Worm (Caenorhabditis elegans): ENCODE measurements around the gene F13A7.12.

Gene F13A7.12

ce11 chrV:16435510-16435909, 39.7 kb downstream of the F13A7.12 start, which contains the start of the genes F26D2.13 and F26D2.14:
Gene F26D2.13, minus strand, starts transcription at chrV:16435610.
Gene F26D2.14, plus strand, starts transcription at chrV:16435855.
- no peak for TF ChIP-seq fkh-3 (tag; optimal IDR thresholded peaks at IDR 0.05)
- TF ChIP-seq F33H1.4 (GFP tag; IDR thresholded peaks at IDR 0.05): no peak

ce11 chrV:16437546-16437945, 41.7 kb downstream of the F13A7.12 start, which contains the start of gene F26D2.15:
Gene F26D2.15, plus strand, starts transcription at chrV:16437846.
- TF ChIP-seq K12H6.12 (tag; optimal IDR thresholded peaks at IDR 0.05) (no peak), F49E8.2 (tag; optimal IDR thresholded peaks at IDR 0.05; ENCODE audit: insufficient read depth) (no peak), madf-6 (GFP tag; IDR thresholded peaks at IDR 0.05) (no peak), ceh-91 (GFP tag; IDR thresholded peaks at IDR 0.05) (no peak), nfya-1 (tag; optimal IDR thresholded peaks at IDR 0.05; ENCODE audit: borderline replicate concordance, insufficient read depth) (no peak), bed-1 (GFP tag; IDR thresholded peaks at IDR 0.05) (no peak), ztf-25 (GFP tag; IDR thresholded peaks at IDR 0.05) (no peak), sdz-38 (tag; optimal IDR thresholded peaks at IDR 0.05) (no peak), him-1 (tag; optimal IDR thresholded peaks at IDR 0.05) (no peak), F57C9.4 (tag; optimal IDR thresholded peaks at IDR 0.05) (no peak)

- no peak for TF ChIP-seq Y67H2A.10 (GFP tag; conservative IDR thresholded peaks at IDR 0.05)
- no peak for TF ChIP-seq cebp-2 (GFP tag; IDR thresholded peaks at IDR 0.05)
- TF ChIP-seq ets-4 (GFP tag; optimal IDR thresholded peaks at IDR 0.05): no peak
- TF ChIP-seq B0035.1 (tag; optimal IDR thresholded peaks at IDR 0.05): no peak
- TF ChIP-seq lsy-27 (tag; optimal IDR thresholded peaks at IDR 0.05; ENCODE audit: borderline replicate concordance, insufficient read depth): no peak
- no peak for TF ChIP-seq ceh-40 (GFP tag; IDR thresholded peaks at IDR 0.05)
- TF ChIP-seq ceh-27 (GFP tag; optimal IDR thresholded peaks at IDR 0.05): no peak
Observed at ce11 chrV:16443626-16444025, 47.8 kb downstream of the F13A7.12 start, which contains the start of gene srh-141. Gene srh-141, plus strand, starts transcription at chrV:16443926.

ce11 chrV:16445676-16446075, 49.8 kb downstream of the F13A7.12 start, which contains the start of gene T08G3.6:
Gene T08G3.6, plus strand, starts transcription at chrV:16445976.
- TF ChIP-seq nhr-120 (GFP tag; IDR thresholded peaks at IDR 0.05) (no peak), nhr-179 (tag; optimal IDR thresholded peaks at IDR 0.05) (no peak), attf-6 (GFP tag; IDR thresholded peaks at IDR 0.05) (no peak), attf-3 (GFP tag; conservative IDR thresholded peaks at IDR 0.05) (no peak), fkh-3 (tag; optimal IDR thresholded peaks at IDR 0.05) (no peak), D2030.7 (GFP tag; IDR thresholded peaks at IDR 0.05) (no peak), F55B11.4 (tag; optimal IDR thresholded peaks at IDR 0.05; ENCODE audit: borderline replicate concordance, insufficient read depth) (no peak), ama-1 (optimal IDR thresholded peaks at IDR 0.05) (no peak), ama-1 (GFP tag; optimal IDR thresholded peaks at IDR 0.05) (no peak), T07F8.4 (tag; optimal IDR thresholded peaks at IDR 0.05) (no peak), ZK185.1 (tag; optimal IDR thresholded peaks at IDR 0.05; ENCODE audit: poor library complexity, severe bottlenecking) (no peak), cebp-1 (GFP tag; IDR thresholded peaks at IDR 0.05) (no peak), cebp-1 (tag; optimal IDR thresholded peaks at IDR 0.05) (no peak), tlf-1 (GFP tag; optimal IDR thresholded peaks at IDR 0.05) (no peak)

- no peak for TF ChIP-seq F39B2.1 (GFP tag; IDR thresholded peaks at IDR 0.05)
- no peak for TF ChIP-seq hmg-20 (GFP tag; IDR thresholded peaks at IDR 0.05)
- TF ChIP-seq T26A5.8 (tag; optimal IDR thresholded peaks at IDR 0.05): no peak
- no peak for TF ChIP-seq lsl-1 (GFP tag; optimal IDR thresholded peaks at IDR 0.05)
Observed at ce11 chrV:16446191-16446590, 50.4 kb downstream of the F13A7.12 start.

Data from whole organism, young adult.